Worm (Caenorhabditis elegans) whole organism, young adult: ENCODE results near the gene C12D5.10.

Experiments used
- ama-1 ChIP-seq, 3 experiments: fragments of 150-350 bp in 1 of 3; sonication (generic microtip) in 2 of 3; optimal IDR thresholded peaks; 2 replicates each; lab custom pipeline; 2014 to 2018; ENCODE audit warnings: missing biosample characterization in 2 of 3, missing genetic modification characterization in 2 of 3, missing genetic modification reagents in 2 of 3
- hmg-20 ChIP-seq: fragments of 200-800 bp; sonication (Bioruptor generic); IDR thresholded peaks from 2 replicates; pipeline ENCODE4 v1.3.6; 2022; ENCODE audit warnings: missing genetic modification reagents, missing genetic modification characterization, missing compliant biosample characterization
- let-607 ChIP-seq, 2 experiments: fragments of 200-800 bp in 1 of 2; sonication (Bioruptor generic) in 1 of 2; sonication (generic microtip) in 1 of 2; optimal IDR thresholded peaks; 2 replicates each; lab custom pipeline; 2016 to 2018; ENCODE audit warnings: mild to moderate bottlenecking in 2 of 2, missing compliant biosample characterization in 2 of 2, missing genetic modification characterization in 2 of 2, moderate library complexity in 2 of 2, missing genotype in 1 of 2
- lin-40 ChIP-seq: sonication (generic microtip); optimal IDR thresholded peaks from 2 replicates; lab custom pipeline; 2016; ENCODE audit warnings: missing genetic modification characterization, mild to moderate bottlenecking, missing compliant biosample characterization, missing genotype, missing genetic modification reagents
- madf-3 ChIP-seq: fragments of 200-800 bp; sonication (Bioruptor generic); IDR thresholded peaks from 2 replicates; pipeline ENCODE4 v1.3.6; 2022; ENCODE audit warnings: missing genetic modification reagents, missing genetic modification characterization, missing compliant biosample characterization

The C12D5.10 gene

DNA sequence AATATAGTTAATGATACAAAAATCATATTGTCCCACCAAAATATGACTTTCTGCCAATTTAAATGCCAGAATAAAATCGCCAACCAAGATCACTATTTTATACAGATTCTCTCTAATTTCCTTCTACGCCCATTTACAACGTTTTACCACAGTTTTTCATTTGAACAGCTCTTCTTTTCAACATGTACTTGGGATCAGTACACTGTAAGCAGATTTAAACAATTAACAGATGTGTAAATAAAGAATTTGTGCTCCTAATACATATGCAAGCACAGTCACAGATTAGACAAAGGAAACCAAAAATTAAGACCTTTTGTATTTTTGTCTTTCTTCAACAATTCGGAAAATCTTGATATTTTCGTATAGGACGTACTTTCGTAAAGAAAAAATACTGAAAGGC, 49.9 kb downstream of the C12D5.10 start, which contains the start of gene F07C4.11:
F07C4.11 (minus strand) TSS at position 101 of the 400 bp plus-strand sequence.
- TF ChIP-seq madf-3 (GFP tag; lab: Robert Waterston, UW) = no peak
- TF ChIP-seq hmg-20 (GFP tag; lab: Robert Waterston, UW) = no peak
- TF ChIP-seq let-607 (tag; optimal IDR thresholded peaks at IDR 0.05; lab: Kevin White, UChicago) = no peak
- no peak for TF ChIP-seq lin-40 (tag; lab: Kevin White, UChicago)
- TF ChIP-seq ama-1 (optimal IDR thresholded peaks at IDR 0.05; lab: Kevin White, UChicago) = no peak
- no peak for TF ChIP-seq ama-1 (GFP tag; optimal IDR thresholded peaks at IDR 0.05; lab: Kevin White, UChicago)
- TF ChIP-seq, all 124 proteins: peak for 0
